Worm (Caenorhabditis elegans) whole organism, L2 larva: ENCODE measurements around the gene F15E6.10.

ENCODE experiments used
- R02D3.7 ChIP-seq: fragments of 150-350 bp; optimal IDR thresholded peaks from 2 replicates; lab custom pipeline; 2014; ENCODE audit warnings: missing biosample characterization, missing genetic modification characterization
- aly-2 ChIP-seq: fragments of 150-350 bp; optimal IDR thresholded peaks from 2 replicates; lab custom pipeline; 2014; ENCODE audit warnings: missing biosample characterization, missing genetic modification characterization
- ama-1 ChIP-seq: fragments of 150-350 bp; optimal IDR thresholded peaks from 2 replicates; lab custom pipeline; 2018; ENCODE audit warnings: inconsistent platforms
- ceh-82 ChIP-seq: fragments of 150-350 bp; optimal IDR thresholded peaks from 2 replicates; lab custom pipeline; 2014; ENCODE audit warnings: missing biosample characterization, missing genetic modification characterization
- dmd-4 ChIP-seq: sonication (generic microtip); optimal IDR thresholded peaks from 2 replicates; lab custom pipeline; 2017; ENCODE audit warnings: missing biosample characterization, missing genetic modification characterization
- lin-11 ChIP-seq: fragments of 150-350 bp; sonication (generic microtip); optimal IDR thresholded peaks from 2 replicates; lab custom pipeline; 2014; ENCODE audit warnings: missing biosample characterization, missing genetic modification characterization, inconsistent platforms, mixed read lengths
- lin-13 ChIP-seq: fragments of 150-350 bp; optimal IDR thresholded peaks from 2 replicates; lab custom pipeline; 2014; ENCODE audit warnings: missing biosample characterization, missing genetic modification reagents, missing genetic modification characterization
- lin-39 ChIP-seq: fragments of 150-350 bp; optimal IDR thresholded peaks from 2 replicates; lab custom pipeline; 2014; ENCODE audit warnings: missing biosample characterization, missing genetic modification reagents, missing genetic modification characterization
- nhr-237 ChIP-seq: fragments of 150-350 bp; optimal IDR thresholded peaks from 2 replicates; lab custom pipeline; 2014; ENCODE audit warnings: missing biosample characterization, missing genetic modification characterization
- snpc-4 ChIP-seq: fragments of 150-350 bp; optimal IDR thresholded peaks from 2 replicates; lab custom pipeline; 2014; ENCODE audit warnings: missing biosample characterization, missing genetic modification characterization
- unc-39 ChIP-seq: fragments of 150-350 bp; optimal IDR thresholded peaks from 2 replicates; lab custom pipeline; 2014; ENCODE audit warnings: missing biosample characterization, missing genetic modification characterization
- unc-62 ChIP-seq: fragments of 150-350 bp; optimal IDR thresholded peaks from 2 replicates; lab custom pipeline; 2014; ENCODE audit warnings: missing biosample characterization, missing genetic modification reagents, missing genetic modification characterization

- TF ChIP-seq ama-1 (lab: Kevin White, UChicago) (no peak), nhr-237 (tag; lab: Kevin White, UChicago) (no peak), unc-39 (tag; lab: Kevin White, UChicago) (no peak), lin-39 (tag; lab: Kevin White, UChicago) (no peak), lin-13 (GFP tag; lab: Kevin White, UChicago) (no peak), lin-11 (no peak), snpc-4 (no peak), unc-62 (GFP tag; lab: Kevin White, UChicago) (no peak), ceh-82 (tag; lab: Kevin White, UChicago) (no peak), dmd-4 (tag; lab: Kevin White, UChicago) (no peak), aly-2 (tag; lab: Kevin White, UChicago) (no peak), R02D3.7 (tag; lab: Kevin White, UChicago) (no peak)
Measured at ce11 chrIV:4292569-4292968, at the start of gene F15E6.10.
